Worm (Caenorhabditis elegans) whole organism, L4 larva: ENCODE data around the gene C05D12.3.

Experiments
- aha-1 ChIP-seq: fragments of 150-350 bp; peaks from one replicate; lab custom pipeline; 2014; ENCODE audit warnings: missing biosample characterization, missing genetic modification characterization
- ama-1 ChIP-seq: fragments of 150-350 bp; optimal IDR thresholded peaks from 2 replicates; lab custom pipeline; 2014; ENCODE audit warnings: inconsistent platforms, mixed read lengths
- ceh-82 ChIP-seq: sonication (generic microtip); optimal IDR thresholded peaks from 2 replicates; lab custom pipeline; 2017; ENCODE audit warnings: missing biosample characterization, missing genetic modification characterization
- dve-1 ChIP-seq: sonication (generic microtip); optimal IDR thresholded peaks from 2 replicates; lab custom pipeline; 2017; ENCODE audit warnings: antibody characterized with exemption, mild to moderate bottlenecking, missing genetic modification characterization, missing compliant biosample characterization; ENCODE audit not compliant: insufficient read depth
- hlh-30 ChIP-seq: sonication (generic microtip); optimal IDR thresholded peaks from 2 replicates; lab custom pipeline; 2017; ENCODE audit warnings: antibody characterized with exemption, mild to moderate bottlenecking, missing genetic modification characterization, missing compliant biosample characterization; ENCODE audit not compliant: insufficient read depth
- mdl-1 ChIP-seq, 2 experiments: fragments of 150-350 bp in 1 of 2; sonication (generic microtip) in 1 of 2; optimal IDR thresholded peaks; 2 replicates each; lab custom pipeline; 2014 to 2017; ENCODE audit warnings: missing biosample characterization in 2 of 2, missing genetic modification characterization in 2 of 2
- nhr-111 ChIP-seq: fragments of 200-800 bp; sonication (Bioruptor generic); optimal IDR thresholded peaks from 2 replicates; lab custom pipeline; 2018; ENCODE audit warnings: mild to moderate bottlenecking, missing genetic modification characterization, missing compliant biosample characterization
- nhr-25 ChIP-seq: sonication (generic microtip); optimal IDR thresholded peaks from 2 replicates; lab custom pipeline; 2017; ENCODE audit warnings: missing genetic modification characterization, mild to moderate bottlenecking, missing compliant biosample characterization, antibody characterized with exemption, moderate library complexity, borderline replicate concordance; ENCODE audit not compliant: insufficient read depth
- nhr-42 ChIP-seq: fragments of 200-800 bp; sonication (Bioruptor generic); IDR thresholded peaks from 2 replicates; pipeline ENCODE4 v1.3.6; 2022; ENCODE audit warnings: missing genetic modification characterization, missing compliant biosample characterization

DNA sequence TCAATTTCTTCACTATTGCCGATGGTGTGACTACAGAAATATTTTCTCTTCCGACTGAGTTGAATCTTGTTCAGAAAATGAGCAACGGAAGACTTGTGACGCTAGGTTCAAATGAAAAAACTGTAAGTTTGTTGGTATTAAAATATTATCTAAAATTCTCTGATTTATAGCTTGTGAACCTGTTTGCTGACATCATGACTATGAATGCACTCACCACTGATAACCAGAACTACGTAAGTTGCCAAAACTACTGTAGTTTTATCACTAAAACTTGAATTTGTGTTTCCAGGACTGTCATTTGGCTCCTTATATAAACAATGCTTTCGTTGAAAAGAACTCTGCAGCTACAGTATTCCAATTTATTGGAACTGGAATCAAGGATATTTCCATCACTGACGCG, 3.5 kb downstream of the C05D12.3 start:
- no peak for TF ChIP-seq aha-1
- TF ChIP-seq ama-1 (lab: Kevin White, UChicago) = no peak
- no peak for TF ChIP-seq hlh-30 (tag; lab: Kevin White, UChicago)
- no peak for TF ChIP-seq nhr-111 (GFP tag; lab: Kevin White, UChicago)
- no peak for TF ChIP-seq nhr-42 (GFP tag; lab: Robert Waterston, UW)
- no peak for TF ChIP-seq nhr-25
- no peak for TF ChIP-seq ceh-82 (tag; lab: Kevin White, UChicago)
- TF ChIP-seq dve-1 = no peak
- TF ChIP-seq mdl-1 (tag; optimal IDR thresholded peaks at IDR 0.05; lab: Kevin White, UChicago) = no peak
